Fruit fly (Drosophila melanogaster): ENCODE data around the gene Saf-B.
A peak's percentile ranks its signal among the peaks of the same experiment; 100 is the strongest.

Gene Saf-B

DNA sequence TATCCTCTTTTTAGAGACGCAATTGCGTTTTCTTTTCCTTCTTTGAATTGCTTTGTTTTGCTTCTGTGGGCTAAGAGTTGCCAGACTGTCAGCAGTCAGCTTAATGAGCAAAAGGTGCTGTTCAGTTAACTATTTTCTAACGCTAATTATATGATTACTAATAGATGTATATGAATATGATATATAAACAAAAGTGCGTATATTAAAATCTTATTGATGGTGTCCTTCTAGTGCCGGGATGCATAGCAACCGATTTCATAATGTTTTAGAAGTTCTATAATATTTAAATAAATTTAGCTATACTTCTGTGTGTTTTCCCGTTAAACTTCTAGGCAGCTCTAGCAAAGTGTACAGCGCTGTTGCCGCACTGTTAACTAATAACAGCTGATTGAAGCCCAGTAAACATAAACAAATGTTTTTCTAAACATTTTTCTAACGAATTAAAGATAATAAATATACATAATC lies 12.7 kb downstream of the Saf-B start, which contains the start of the genes Kaz and CG43273 (continued):
- TF ChIP-seq CG4424 (GFP tag; optimal IDR thresholded peaks at IDR 0.05), result peak; percentile 51
- no peak for TF ChIP-seq CG16813 (GFP tag; IDR thresholded peaks at IDR 0.05; ENCODE audit: partially characterized antibody)
- no peak for TF ChIP-seq Blimp-1 (GFP tag; optimal IDR thresholded peaks at IDR 0.05)
- peak; percentile 25; the same call in 1 of the 2 replicates for TF ChIP-seq esg (GFP tag; conservative IDR thresholded peaks at IDR 0.05)
- TF ChIP-seq Hr78 (GFP tag; optimal IDR thresholded peaks at IDR 0.05), result no peak
- no peak for TF ChIP-seq CG2875 (GFP tag; optimal IDR thresholded peaks at IDR 0.05)
- TF ChIP-seq CG8478 (optimal IDR thresholded peaks at IDR 0.05), result no peak
- no peak for TF ChIP-seq B-H2 (GFP tag; optimal IDR thresholded peaks at IDR 0.05)
- no peak for TF ChIP-seq tna (GFP tag; IDR thresholded peaks at IDR 0.05; ENCODE audit: partially characterized antibody)
- no peak for TF ChIP-seq sug (tag; optimal IDR thresholded peaks at IDR 0.05)
- TF ChIP-seq ci (GFP tag; IDR thresholded peaks at IDR 0.05), result no peak
- TF ChIP-seq pan (optimal IDR thresholded peaks at IDR 0.05), result no peak
- no peak for TF ChIP-seq pan (GFP tag; optimal IDR thresholded peaks at IDR 0.05 in 1 of 2, IDR thresholded peaks at IDR 0.05 in 1 of 2)
- peak; percentile 37 for TF ChIP-seq CG15514 (GFP tag; optimal IDR thresholded peaks at IDR 0.05)
- TF ChIP-seq gce (GFP tag; IDR thresholded peaks at IDR 0.05), result no peak
- no peak for TF ChIP-seq CG11504 (tag; optimal IDR thresholded peaks at IDR 0.05)
- TF ChIP-seq Stat92E (GFP tag; optimal IDR thresholded peaks at IDR 0.05), result no peak
- peak; percentile 42 for TF ChIP-seq Hmr (GFP tag; optimal IDR thresholded peaks at IDR 0.05)
- TF ChIP-seq unpg (GFP tag; optimal IDR thresholded peaks at IDR 0.05), result no peak
- no peak for TF ChIP-seq CG11247 (GFP tag; IDR thresholded peaks at IDR 0.05)
- TF ChIP-seq CG7987 (GFP tag; optimal IDR thresholded peaks at IDR 0.05), result no peak
- TF ChIP-seq Hr39 (optimal IDR thresholded peaks at IDR 0.05), result no peak
- peak; percentile 64 for TF ChIP-seq CG32532 (GFP tag; IDR thresholded peaks at IDR 0.05)
- no peak for TF ChIP-seq prd (optimal IDR thresholded peaks at IDR 0.05)
- TF ChIP-seq prd (GFP tag; IDR thresholded peaks at IDR 0.05), result peak; percentile 64; the same call in 2 of the 3 replicates
- TF ChIP-seq grn (GFP tag; optimal IDR thresholded peaks at IDR 0.05), result no peak
- TF ChIP-seq lov (optimal IDR thresholded peaks at IDR 0.05), result no peak
- no peak for TF ChIP-seq lov (GFP tag; IDR thresholded peaks at IDR 0.05)
- no peak for TF ChIP-seq tap (tag; optimal IDR thresholded peaks at IDR 0.05)
- TF ChIP-seq CG6765 (GFP tag; optimal IDR thresholded peaks at IDR 0.05), result no peak
- peak; percentile 1 for TF ChIP-seq Dp (GFP tag; optimal IDR thresholded peaks at IDR 0.05)
- no peak; the same call in 2 of the 3 replicates for TF ChIP-seq CG17361 (GFP tag; IDR thresholded peaks at IDR 0.05)
- no peak for TF ChIP-seq Lhr (GFP tag; optimal IDR thresholded peaks at IDR 0.05)
- TF ChIP-seq vfl (GFP tag; optimal IDR thresholded peaks at IDR 0.05), result no peak
- no peak for TF ChIP-seq CG13296 (GFP tag; optimal IDR thresholded peaks at IDR 0.05)
- TF ChIP-seq CG12236 (GFP tag; optimal IDR thresholded peaks at IDR 0.05), result no peak
- no peak for TF ChIP-seq kah (GFP tag; optimal IDR thresholded peaks at IDR 0.05)
- no peak for TF ChIP-seq emc (GFP tag; optimal IDR thresholded peaks at IDR 0.05)
- TF ChIP-seq az2 (GFP tag; optimal IDR thresholded peaks at IDR 0.05), result peak; percentile 55
- TF ChIP-seq chif (GFP tag; optimal IDR thresholded peaks at IDR 0.05), result peak in 1 of 2 experiments; percentile 11
- no peak; the same call in 1 of the 2 replicates for TF ChIP-seq CG32767 (GFP tag; IDR thresholded peaks at IDR 0.05)
- no peak for TF ChIP-seq ranshi (GFP tag; IDR thresholded peaks at IDR 0.05)
- no peak for TF ChIP-seq chinmo (GFP tag; IDR thresholded peaks at IDR 0.05; ENCODE audit: partially characterized antibody)
- peak; percentile 56 for TF ChIP-seq ind (GFP tag; optimal IDR thresholded peaks at IDR 0.05)
- TF ChIP-seq Antp (GFP tag; optimal IDR thresholded peaks at IDR 0.05), result no peak
- peak; percentile 0 for TF ChIP-seq CG12104 (GFP tag; optimal IDR thresholded peaks at IDR 0.05)
- TF ChIP-seq ttk (GFP tag; IDR thresholded peaks at IDR 0.05), result no peak
- TF ChIP-seq fd96Cb (tag; optimal IDR thresholded peaks at IDR 0.05), result peak; percentile 34
- TF ChIP-seq aop (GFP tag; IDR thresholded peaks at IDR 0.05), result no peak
- no peak for TF ChIP-seq CG14860 (GFP tag; IDR thresholded peaks at IDR 0.05; ENCODE audit: partially characterized antibody)
- TF ChIP-seq zf30C (GFP tag; optimal IDR thresholded peaks at IDR 0.05), result no peak
- peak; percentile 66 for TF ChIP-seq CG13775 (GFP tag; optimal IDR thresholded peaks at IDR 0.05)

Measured in whole organism, embryonic.